Fruit fly (Drosophila melanogaster) whole organism, embryonic: Measurements from ENCODE around the gene AstC.

Experiments
- Awh ChIP-seq: fragments of 200-800 bp; sonication (Bioruptor generic); IDR thresholded peaks from 2 replicates; pipeline ENCODE4, ENCODE4 v1.3.6; 2022; ENCODE audit warnings: missing biosample characterization, missing genetic modification characterization
- B-H2 ChIP-seq: fragments of 200-800 bp; sonication (Bioruptor generic); optimal IDR thresholded peaks from 2 replicates; lab custom pipeline; 2018; ENCODE audit warnings: missing biosample characterization, mild to moderate bottlenecking, missing genetic modification characterization
- Blimp-1 ChIP-seq: fragments of 200-800 bp; sonication (Bioruptor generic); optimal IDR thresholded peaks from 3 replicates; lab custom pipeline; 2018; ENCODE audit warnings: missing biosample characterization, missing genetic modification characterization, mild to moderate bottlenecking, moderate library complexity, missing genetic modification reagents
- CG10147 ChIP-seq: fragments of 200-800 bp; sonication (Bioruptor generic); optimal IDR thresholded peaks from 2 replicates; lab custom pipeline; 2019; ENCODE audit warnings: missing biosample characterization, mild to moderate bottlenecking, missing genetic modification characterization, moderate library complexity
- CG11093 ChIP-seq: fragments of 200-800 bp; sonication (Bioruptor generic); IDR thresholded peaks from 3 replicates; pipeline ENCODE4 v1.3.6; 2022; ENCODE audit warnings: missing biosample characterization, missing genetic modification characterization
- CG12071 ChIP-seq: fragments of 200-800 bp; sonication (Bioruptor generic); optimal IDR thresholded peaks from 3 replicates; lab custom pipeline; 2018; ENCODE audit warnings: missing biosample characterization, mild to moderate bottlenecking, missing genetic modification characterization
- CG12769 ChIP-seq: fragments of 200-800 bp; sonication (Bioruptor generic); optimal IDR thresholded peaks from 2 replicates; lab custom pipeline; 2019; ENCODE audit warnings: missing biosample characterization, mild to moderate bottlenecking, missing genetic modification characterization, moderate library complexity
- CG13287 ChIP-seq: fragments of 200-800 bp; sonication (Bioruptor generic); IDR thresholded peaks from 2 replicates; pipeline ENCODE4 v1.3.6; 2022; ENCODE audit warnings: missing biosample characterization, missing genetic modification characterization; ENCODE audit not compliant: partially characterized antibody
- CG15073 ChIP-seq: fragments of 200-800 bp; sonication (Bioruptor generic); optimal IDR thresholded peaks from 2 replicates; lab custom pipeline; 2016; ENCODE audit warnings: missing biosample characterization, missing genetic modification characterization
- CG16863 ChIP-seq: fragments of 200-800 bp; sonication (Bioruptor generic); optimal IDR thresholded peaks from 3 replicates; lab custom pipeline; 2016; ENCODE audit warnings: missing biosample characterization, missing genetic modification characterization
- CG17912 ChIP-seq: fragments of 200-800 bp; sonication (Bioruptor generic); optimal IDR thresholded peaks from 2 replicates; lab custom pipeline; 2018; ENCODE audit warnings: missing biosample characterization, mild to moderate bottlenecking, missing genetic modification characterization
- CG18476 ChIP-seq: fragments of 200-800 bp; sonication (Bioruptor generic); optimal IDR thresholded peaks from 2 replicates; lab custom pipeline; 2016; ENCODE audit warnings: missing biosample characterization, mild to moderate bottlenecking, missing genetic modification characterization
- CG31365 ChIP-seq: fragments of 200-800 bp; sonication (Bioruptor generic); optimal IDR thresholded peaks from 2 replicates; lab custom pipeline; 2018; ENCODE audit warnings: missing biosample characterization, mild to moderate bottlenecking, missing genetic modification characterization
- CG4282 ChIP-seq: fragments of 200-800 bp; sonication (Bioruptor generic); optimal IDR thresholded peaks from 2 replicates; lab custom pipeline; 2016; ENCODE audit warnings: missing biosample characterization, missing genetic modification characterization
- CG4617 ChIP-seq: fragments of 200-800 bp; sonication (Bioruptor generic); optimal IDR thresholded peaks from 3 replicates; lab custom pipeline; 2016; ENCODE audit warnings: missing biosample characterization, missing genetic modification characterization, borderline replicate concordance
- CG4730 ChIP-seq: fragments of 200-800 bp; sonication (Bioruptor generic); IDR thresholded peaks from 2 replicates; pipeline ENCODE4 v1.3.6; 2022; ENCODE audit warnings: missing biosample characterization, missing genetic modification characterization
- CG6175 ChIP-seq: fragments of 200-800 bp; sonication (Bioruptor generic); IDR thresholded peaks from 3 replicates; pipeline ENCODE4 v1.3.6; 2022; ENCODE audit warnings: missing biosample characterization, missing genetic modification characterization
- CG6254 ChIP-seq: fragments of 200-800 bp; sonication (Bioruptor generic); optimal IDR thresholded peaks from 3 replicates; lab custom pipeline; 2017; ENCODE audit warnings: mild to moderate bottlenecking, missing biosample characterization, missing genetic modification reagents, missing genetic modification characterization
- CG6272 ChIP-seq: fragments of 200-800 bp; sonication (Bioruptor generic); IDR thresholded peaks from 2 replicates; pipeline ENCODE4 v1.3.6; 2022; ENCODE audit warnings: missing biosample characterization, missing genetic modification characterization
- CG6791 ChIP-seq: fragments of 200-800 bp; sonication (Bioruptor generic); IDR thresholded peaks from 3 replicates; pipeline ENCODE4 v1.3.6; 2022; ENCODE audit warnings: missing biosample characterization, missing genetic modification characterization; ENCODE audit not compliant: partially characterized antibody
- CG7556 ChIP-seq: fragments of 200-800 bp; sonication (Bioruptor generic); optimal IDR thresholded peaks from 2 replicates; lab custom pipeline; 2017; ENCODE audit warnings: missing biosample characterization, mild to moderate bottlenecking, missing genetic modification characterization
- CG8924 ChIP-seq: fragments of 200-800 bp; optimal IDR thresholded peaks from 3 replicates; lab custom pipeline; 2019; ENCODE audit warnings: missing biosample characterization, mild to moderate bottlenecking, missing genetic modification characterization, moderate library complexity
- CG9817 ChIP-seq: fragments of 200-800 bp; sonication (Bioruptor generic); optimal IDR thresholded peaks from 2 replicates; lab custom pipeline; 2018; ENCODE audit warnings: missing biosample characterization, mild to moderate bottlenecking, missing genetic modification characterization, moderate library complexity
- Eip74EF ChIP-seq, 2 experiments: fragments of 200-800 bp in 1 of 2; fragments of >200 bp in 1 of 2; sonication (Bioruptor generic) in 1 of 2; optimal IDR thresholded peaks; 2 replicates each; lab custom pipeline; 2017 to 2019; ENCODE audit warnings: missing biosample characterization in 2 of 2, missing genetic modification characterization in 2 of 2, mild to moderate bottlenecking in 1 of 2, moderate library complexity in 1 of 2
- Mad ChIP-seq: fragments of 200-800 bp; sonication (Bioruptor generic); optimal IDR thresholded peaks from 2 replicates; lab custom pipeline; 2016; ENCODE audit warnings: missing biosample characterization, missing genetic modification characterization
- Med ChIP-seq: fragments of 200-800 bp; sonication (Bioruptor generic); peaks from one replicate; lab custom pipeline; 2016; ENCODE audit warnings: missing biosample characterization, missing genetic modification characterization, mild to moderate bottlenecking, inconsistent platforms, moderate library complexity
- Mrtf ChIP-seq: fragments of 200-800 bp; sonication (Bioruptor generic); IDR thresholded peaks from 3 replicates; pipeline ENCODE4 v1.3.6; 2022; ENCODE audit warnings: missing biosample characterization, missing genetic modification characterization
- NfI ChIP-seq: fragments of 200-800 bp; sonication (Bioruptor generic); optimal IDR thresholded peaks from 3 replicates; lab custom pipeline; 2018; ENCODE audit warnings: missing biosample characterization, mild to moderate bottlenecking, missing genetic modification characterization, moderate library complexity
- Oaz ChIP-seq: fragments of 200-800 bp; sonication (Bioruptor generic); IDR thresholded peaks from 2 replicates; pipeline ENCODE4 v1.3.6; 2022; ENCODE audit warnings: missing biosample characterization, missing genetic modification characterization
- Stat92E ChIP-seq, 3 experiments: fragments of >200 bp in 2 of 3; fragments of 200-800 bp in 1 of 3; sonication (Bioruptor generic) in 1 of 3; optimal IDR thresholded peaks; 2 replicates each; lab custom pipeline; 2017 to 2019; ENCODE audit warnings: missing biosample characterization in 3 of 3, missing genetic modification characterization in 3 of 3, mild to moderate bottlenecking in 1 of 3, moderate library complexity in 1 of 3
- Trl ChIP-seq, 3 experiments: fragments of >200 bp in 2 of 3; fragments of 200-800 bp in 1 of 3; sonication (Bioruptor generic) in 1 of 3; optimal IDR thresholded peaks; 2 replicates in 1 of 3; 3 replicates in 2 of 3; lab custom pipeline; 2016 to 2017; ENCODE audit warnings: missing biosample characterization in 1 of 3, missing genetic modification characterization in 1 of 3
- aop ChIP-seq: fragments of 200-800 bp; sonication (Bioruptor generic); IDR thresholded peaks from 2 replicates; pipeline ENCODE4 v1.3.6; 2022; ENCODE audit warnings: missing biosample characterization, missing genetic modification characterization
- ara ChIP-seq: fragments of 200-800 bp; sonication (Bioruptor generic); IDR thresholded peaks from 2 replicates; pipeline ENCODE4 v1.3.6; 2022; ENCODE audit warnings: missing biosample characterization, missing genetic modification characterization
- ase ChIP-seq: fragments of 200-800 bp; sonication (Bioruptor generic); IDR thresholded peaks from 3 replicates; pipeline ENCODE4 v1.3.6; 2022; ENCODE audit warnings: missing biosample characterization, missing genetic modification characterization
- chn ChIP-seq: fragments of 200-800 bp; sonication (Bioruptor generic); optimal IDR thresholded peaks from 2 replicates; lab custom pipeline; 2016; ENCODE audit warnings: missing biosample characterization, missing genetic modification characterization
- eve ChIP-seq, 2 experiments: fragments of >200 bp; optimal IDR thresholded peaks; 2 replicates each; lab custom pipeline; 2017; ENCODE audit warnings: missing biosample characterization in 2 of 2, missing genetic modification characterization in 2 of 2
- fd64A ChIP-seq: fragments of 200-800 bp; sonication (Bioruptor generic); optimal IDR thresholded peaks from 3 replicates; lab custom pipeline; 2018; ENCODE audit warnings: missing biosample characterization, mild to moderate bottlenecking, missing genetic modification characterization
- gce ChIP-seq: fragments of 200-800 bp; sonication (Bioruptor generic); IDR thresholded peaks from 3 replicates; pipeline ENCODE4 v1.3.6; 2022; ENCODE audit warnings: missing biosample characterization, missing genetic modification characterization
- gro ChIP-seq: fragments of 200-800 bp; sonication (Bioruptor generic); optimal IDR thresholded peaks from 2 replicates; lab custom pipeline; 2016; ENCODE audit warnings: missing biosample characterization, missing genetic modification characterization
- klu ChIP-seq: fragments of 200-800 bp; sonication (Bioruptor generic); IDR thresholded peaks from 2 replicates; pipeline ENCODE4 v1.3.6; 2022; ENCODE audit warnings: missing biosample characterization, missing genetic modification characterization
- knrl ChIP-seq: fragments of 200-800 bp; sonication (Bioruptor generic); IDR thresholded peaks from 3 replicates; pipeline ENCODE4 v1.3.6; 2022; ENCODE audit warnings: missing biosample characterization, missing genetic modification characterization; ENCODE audit not compliant: partially characterized antibody
- mirr ChIP-seq: fragments of 200-800 bp; sonication (Bioruptor generic); optimal IDR thresholded peaks from 3 replicates; lab custom pipeline; 2018; ENCODE audit warnings: missing biosample characterization, mild to moderate bottlenecking, missing genetic modification characterization
- peb ChIP-seq: fragments of 200-800 bp; sonication (Bioruptor generic); IDR thresholded peaks from 2 replicates; pipeline ENCODE4 v1.3.6; 2022; ENCODE audit warnings: missing biosample characterization, missing genetic modification characterization
- run ChIP-seq: fragments of 200-800 bp; sonication (Bioruptor generic); optimal IDR thresholded peaks from 3 replicates; lab custom pipeline; 2018; ENCODE audit warnings: missing biosample characterization, mild to moderate bottlenecking, missing genetic modification characterization
- sim ChIP-seq: fragments of 200-800 bp; sonication (Bioruptor generic); IDR thresholded peaks from 2 replicates; pipeline ENCODE4 v1.3.6; 2022; ENCODE audit warnings: missing biosample characterization, missing genetic modification characterization
- so ChIP-seq: fragments of 200-800 bp; sonication (Bioruptor generic); IDR thresholded peaks from 3 replicates; pipeline ENCODE4 v1.3.6; 2022; ENCODE audit warnings: missing biosample characterization, missing genetic modification characterization
- sr ChIP-seq: fragments of 200-800 bp; sonication (Bioruptor generic); IDR thresholded peaks from 3 replicates; pipeline ENCODE4 v1.3.6; 2022; ENCODE audit warnings: missing biosample characterization, missing genetic modification characterization
- vfl ChIP-seq: fragments of 200-800 bp; sonication (Bioruptor generic); optimal IDR thresholded peaks from 2 replicates; lab custom pipeline; 2016; ENCODE audit warnings: missing biosample characterization, missing genetic modification characterization

The AstC gene

dm6 chr2L:11044678-11045466 is 36.3 kb downstream of the AstC start (continued):
- TF ChIP-seq CG12769 (tag; lab: Kevin White, UChicago) (no peak), CG6175 (GFP tag; lab: Robert Waterston, UW) (no peak), Mrtf (GFP tag; lab: Robert Waterston, UW) (no peak), CG7556 (peak; percentile 32), CG4617 (no peak), knrl (GFP tag; lab: Robert Waterston, UW) (no peak), CG8924 (tag; lab: Kevin White, UChicago) (peak; percentile 33), CG16863 (GFP tag; lab: Kevin White, UChicago) (no peak), sr (GFP tag; lab: Robert Waterston, UW) (0 out of 3 replicates have a peak, but pooled peaks have one; percentile 37), ase (GFP tag; lab: Robert Waterston, UW) (no peak), Eip74EF (GFP tag; optimal IDR thresholded peaks at IDR 0.05; lab: Kevin White, UChicago) (no peak), run (tag; lab: Kevin White, UChicago) (no peak), Awh (GFP tag; lab: Robert Waterston, UW) (peak; percentile 52; the same call in 1 of the 2 replicates), Trl (optimal IDR thresholded peaks at IDR 0.05; lab: Kevin White, UChicago) (peak; percentile 81 to 93), Trl (GFP tag; optimal IDR thresholded peaks at IDR 0.05; lab: Kevin White, UChicago) (peak; percentile 43), mirr (peak; percentile 56), CG11093 (GFP tag; lab: Robert Waterston, UW) (no peak), CG10147 (GFP tag; lab: Kevin White, UChicago) (peak; percentile 45), CG17912 (GFP tag; lab: Kevin White, UChicago) (no peak), fd64A (peak; percentile 63), CG18476 (GFP tag; lab: Kevin White, UChicago) (no peak), CG13287 (no peak), peb (no peak), CG12071 (peak; percentile 51), eve (GFP tag; optimal IDR thresholded peaks at IDR 0.05; lab: Kevin White, UChicago) (peak in 1 of 2 experiments; percentile 34), gce (peak; percentile 28; the same call in 1 of the 3 replicates), B-H2 (no peak), CG4282 (GFP tag; lab: Kevin White, UChicago) (no peak), chn (GFP tag; lab: Kevin White, UChicago) (no peak), ara (GFP tag; lab: Robert Waterston, UW) (no peak), CG4730 (GFP tag; lab: Robert Waterston, UW) (no peak), vfl (GFP tag; lab: Kevin White, UChicago) (no peak), CG6791 (GFP tag; lab: Robert Waterston, UW) (no peak), CG6272 (GFP tag; lab: Robert Waterston, UW) (no peak; the same call in 1 of the 2 replicates), NfI (GFP tag; lab: Kevin White, UChicago) (no peak), CG6254 (GFP tag; lab: Kevin White, UChicago) (peak; percentile 49), CG15073 (GFP tag; lab: Kevin White, UChicago) (no peak), CG31365 (tag; lab: Kevin White, UChicago) (peak; percentile 11), Stat92E (GFP tag; optimal IDR thresholded peaks at IDR 0.05; lab: Kevin White, UChicago) (no peak), gro (GFP tag; lab: Kevin White, UChicago) (no peak), CG9817 (tag; lab: Kevin White, UChicago) (no peak), Oaz (GFP tag; lab: Robert Waterston, UW) (no peak), Mad (GFP tag; lab: Kevin White, UChicago) (no peak), so (GFP tag; lab: Robert Waterston, UW) (peak; percentile 54; the same call in 2 of the 3 replicates), Blimp-1 (GFP tag; lab: Kevin White, UChicago) (peak; percentile 13), aop (no peak), klu (no peak), sim (GFP tag; lab: Robert Waterston, UW) (0 out of 2 replicates have a peak, but pooled peaks have one; percentile 7), Med (GFP tag; lab: Kevin White, UChicago) (peak; percentile 78)
